Worm (Caenorhabditis elegans): ENCODE data around the gene smg-4.

ce11 chrV:9799076-9799475 is 21.5 kb upstream of the smg-4 start, which contains the start of gene F46B6.13:
- TF ChIP-seq elt-3 (tag; optimal IDR thresholded peaks at IDR 0.05) (no peak), unc-62 (GFP tag; optimal IDR thresholded peaks at IDR 0.05) (no peak), sea-2 (GFP tag; optimal IDR thresholded peaks at IDR 0.05) (no peak), nhr-11 (tag; optimal IDR thresholded peaks at IDR 0.05) (no peak), ztf-4 (tag; optimal IDR thresholded peaks at IDR 0.05) (no peak), zag-1 (tag; optimal IDR thresholded peaks at IDR 0.05) (no peak), ceh-82 (tag; optimal IDR thresholded peaks at IDR 0.05) (no peak), fkh-10 (GFP tag; optimal IDR thresholded peaks at IDR 0.05) (no peak), ztf-11 (tag; optimal IDR thresholded peaks at IDR 0.05) (no peak), elt-2 (tag; optimal IDR thresholded peaks at IDR 0.05) (no peak), daf-12 (tag; optimal IDR thresholded peaks at IDR 0.05) (no peak), nhr-12 (tag; optimal IDR thresholded peaks at IDR 0.05) (no peak), nhr-76 (tag; optimal IDR thresholded peaks at IDR 0.05) (no peak), nhr-23 (tag; optimal IDR thresholded peaks at IDR 0.05) (no peak)

All from whole organism, L3 larva.